Worm (Caenorhabditis elegans): Measurements from ENCODE around the gene F13D2.1.

- TF ChIP-seq ceh-31 (tag; optimal IDR thresholded peaks at IDR 0.05) (no peak), hlh-6 (tag; optimal IDR thresholded peaks at IDR 0.05) (no peak), nhr-232 (tag; optimal IDR thresholded peaks at IDR 0.05) (no peak), Y22D7AL.16 (tag; optimal IDR thresholded peaks at IDR 0.05) (no peak), mec-3 (tag; optimal IDR thresholded peaks at IDR 0.05; ENCODE audit: borderline replicate concordance) (no peak), nhr-11 (tag; optimal IDR thresholded peaks at IDR 0.05) (no peak), pqm-1 (tag; optimal IDR thresholded peaks at IDR 0.05) (no peak), lim-6 (tag; optimal IDR thresholded peaks at IDR 0.05) (no peak), dmd-4 (tag; optimal IDR thresholded peaks at IDR 0.05; ENCODE audit: borderline replicate concordance) (no peak), nfya-1 (tag; optimal IDR thresholded peaks at IDR 0.05) (no peak), syd-9 (tag; optimal IDR thresholded peaks at IDR 0.05) (no peak)
These were observed at the start of gene F13D2.1 for ce11 chrX:11189515-11189914.

Measured in whole organism, late embryonic.